Worm (Caenorhabditis elegans) whole organism, young adult: ENCODE data around the gene Y45F10B.8.
"Not testable (repeated sequence)": the region's sequence is repeated elsewhere in the genome, so short reads cannot be mapped to it uniquely, and the experiment has no call there.

ENCODE experiments used
- B0035.1 ChIP-seq: sonication (generic microtip); optimal IDR thresholded peaks from 2 replicates; lab custom pipeline; 2016; ENCODE audit warnings: missing genetic modification characterization, mild to moderate bottlenecking, missing compliant biosample characterization, missing genotype, missing genetic modification reagents
- F10E7.11 ChIP-seq: sonication (generic microtip); optimal IDR thresholded peaks from 2 replicates; lab custom pipeline; 2017; ENCODE audit warnings: mild to moderate bottlenecking, missing genetic modification characterization, moderate library complexity, missing compliant biosample characterization
- Y67H2A.10 ChIP-seq: fragments of 200-800 bp; sonication (Bioruptor generic); conservative IDR thresholded peaks from 2 replicates; pipeline ENCODE4 v1.3.6; 2022; ENCODE audit warnings: missing genetic modification reagents, missing genetic modification characterization, missing compliant biosample characterization
- egrh-3 ChIP-seq: fragments of 200-800 bp; sonication (Bioruptor generic); IDR thresholded peaks from 2 replicates; pipeline ENCODE4 v1.3.6; 2022; ENCODE audit warnings: missing genetic modification reagents, missing genetic modification characterization, missing compliant biosample characterization
- mcd-1 ChIP-seq: fragments of 200-800 bp; sonication (Bioruptor generic); IDR thresholded peaks from 2 replicates; pipeline ENCODE4 v1.3.6; 2022; ENCODE audit warnings: missing genetic modification reagents, missing genetic modification characterization, missing compliant biosample characterization
- pbrm-1 ChIP-seq: fragments of 200-800 bp; sonication (Bioruptor generic); IDR thresholded peaks from 2 replicates; pipeline ENCODE4 v1.3.6; 2022; ENCODE audit warnings: missing genetic modification reagents, missing genetic modification characterization, missing compliant biosample characterization
- unc-62 ChIP-seq: fragments of 150-350 bp; optimal IDR thresholded peaks from 2 replicates; lab custom pipeline; 2014; ENCODE audit warnings: missing biosample characterization, missing genetic modification reagents, missing genetic modification characterization

DNA sequence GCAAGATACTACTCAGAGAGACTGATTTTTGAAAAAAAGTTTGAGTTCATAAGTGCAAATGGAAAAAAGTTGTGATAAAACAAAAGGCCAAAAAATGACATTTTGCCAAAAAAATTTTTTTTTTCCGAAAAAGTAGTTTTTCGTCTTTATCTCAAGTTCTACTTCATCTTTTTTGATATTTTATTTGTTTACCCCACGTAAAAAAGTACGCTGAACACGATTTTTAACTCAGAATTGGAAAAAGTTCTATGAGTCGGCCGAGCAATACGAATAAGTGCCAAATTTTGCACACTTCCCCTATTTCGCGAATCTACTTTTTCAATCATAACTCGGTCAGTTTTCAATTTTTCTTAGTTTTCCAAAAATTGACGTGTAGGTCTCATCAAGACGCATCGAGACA, 879 bp upstream of the Y45F10B.8 start, which contains the start of gene sru-16:
- not testable (repeated sequence) for TF ChIP-seq unc-62; Y67H2A.10 (GFP tag; lab: Robert Waterston, UW); mcd-1 (GFP tag; lab: Robert Waterston, UW); pbrm-1 (GFP tag; lab: Robert Waterston, UW); egrh-3; F10E7.11; B0035.1 (tag; lab: Kevin White, UChicago)
